Worm (Caenorhabditis elegans) whole organism, L4/young adult: Measurements from ENCODE around the gene pals-38.

Experiments used
- W03F9.2 ChIP-seq: fragments of 150-350 bp; optimal IDR thresholded peaks from 2 replicates; lab custom pipeline; 2014; ENCODE audit warnings: missing biosample characterization, missing genetic modification characterization
- dao-5 ChIP-seq: sonication (generic microtip); optimal IDR thresholded peaks from 2 replicates; lab custom pipeline; 2016; ENCODE audit warnings: missing genotype, missing genetic modification characterization, moderate library complexity, missing compliant biosample characterization
- him-1 ChIP-seq: sonication (generic microtip); optimal IDR thresholded peaks from 2 replicates; lab custom pipeline; 2016; ENCODE audit warnings: missing genotype, missing genetic modification reagents, missing genetic modification characterization, missing compliant biosample characterization

- no peak for TF ChIP-seq dao-5 (tag; lab: Kevin White, UChicago)
- no peak for TF ChIP-seq W03F9.2
- no peak for TF ChIP-seq him-1 (tag; lab: Kevin White, UChicago)
Measured at ce11 chrV:12418292-12418691, 28.5 kb downstream of the pals-38 start, which contains the start of gene C54D10.3.
